Fruit fly (Drosophila melanogaster) whole organism, embryonic: ENCODE data around the gene CG12171.

Experiments
- Awh ChIP-seq: fragments of 200-800 bp; sonication (Bioruptor generic); IDR thresholded peaks from 2 replicates; pipeline ENCODE4, ENCODE4 v1.3.6; 2022; ENCODE audit warnings: missing biosample characterization, missing genetic modification characterization
- B-H1 ChIP-seq: fragments of 200-800 bp; sonication (Bioruptor generic); IDR thresholded peaks from 3 replicates; pipeline ENCODE4 v1.3.6; 2022; ENCODE audit warnings: missing biosample characterization, missing genetic modification characterization
- CG10267 ChIP-seq: fragments of 200-800 bp; sonication (Bioruptor generic); optimal IDR thresholded peaks from 2 replicates; lab custom pipeline; 2018; ENCODE audit warnings: missing biosample characterization, mild to moderate bottlenecking, missing genetic modification characterization, moderate library complexity
- CG10431 ChIP-seq: fragments of 200-800 bp; sonication (Bioruptor generic); optimal IDR thresholded peaks from 3 replicates; lab custom pipeline; 2018; ENCODE audit warnings: missing biosample characterization, mild to moderate bottlenecking, missing genetic modification characterization
- CG10543 ChIP-seq: fragments of 200-800 bp; sonication (Bioruptor generic); optimal IDR thresholded peaks from 3 replicates; lab custom pipeline; 2017; ENCODE audit warnings: missing biosample characterization, mild to moderate bottlenecking, missing genetic modification characterization, moderate library complexity
- CG10654 ChIP-seq: fragments of 200-800 bp; sonication (Bioruptor generic); optimal IDR thresholded peaks from 2 replicates; lab custom pipeline; 2016; ENCODE audit warnings: missing biosample characterization, missing genetic modification characterization
- CG11504 ChIP-seq: fragments of 200-800 bp; sonication (Bioruptor generic); optimal IDR thresholded peaks from 3 replicates; lab custom pipeline; 2019; ENCODE audit warnings: missing biosample characterization, mild to moderate bottlenecking, missing genetic modification characterization, moderate library complexity
- CG12155 ChIP-seq: fragments of 200-800 bp; sonication (Bioruptor generic); optimal IDR thresholded peaks from 3 replicates; lab custom pipeline; 2016; ENCODE audit warnings: missing biosample characterization, missing genetic modification characterization
- CG18011 ChIP-seq: fragments of 200-800 bp; sonication (Bioruptor generic); optimal IDR thresholded peaks from 2 replicates; lab custom pipeline; 2017; ENCODE audit warnings: missing biosample characterization, missing genetic modification characterization, mild to moderate bottlenecking, moderate library complexity, missing genotype
- CG18476 ChIP-seq: fragments of 200-800 bp; sonication (Bioruptor generic); optimal IDR thresholded peaks from 2 replicates; lab custom pipeline; 2016; ENCODE audit warnings: missing biosample characterization, mild to moderate bottlenecking, missing genetic modification characterization
- CG30431 ChIP-seq: fragments of 200-800 bp; sonication (Bioruptor generic); optimal IDR thresholded peaks from 2 replicates; lab custom pipeline; 2017; ENCODE audit warnings: missing biosample characterization, missing genetic modification characterization
- CG31365 ChIP-seq: fragments of 200-800 bp; sonication (Bioruptor generic); optimal IDR thresholded peaks from 2 replicates; lab custom pipeline; 2018; ENCODE audit warnings: missing biosample characterization, mild to moderate bottlenecking, missing genetic modification characterization
- CG31388 ChIP-seq: fragments of 200-800 bp; sonication (Bioruptor generic); optimal IDR thresholded peaks from 2 replicates; lab custom pipeline; 2016; ENCODE audit warnings: missing biosample characterization, missing genetic modification characterization
- CG32767 ChIP-seq: fragments of 200-800 bp; sonication (Bioruptor generic); IDR thresholded peaks from 2 replicates; pipeline ENCODE4 v1.3.6; 2022; ENCODE audit warnings: missing biosample characterization, missing genetic modification characterization
- CG4854 ChIP-seq: fragments of 200-800 bp; sonication (Bioruptor generic); optimal IDR thresholded peaks from 2 replicates; lab custom pipeline; 2016; ENCODE audit warnings: missing biosample characterization, missing genetic modification characterization, inconsistent platforms
- CG6272 ChIP-seq: fragments of 200-800 bp; sonication (Bioruptor generic); IDR thresholded peaks from 2 replicates; pipeline ENCODE4 v1.3.6; 2022; ENCODE audit warnings: missing biosample characterization, missing genetic modification characterization
- CG6854 ChIP-seq: fragments of 200-800 bp; sonication (Bioruptor generic); optimal IDR thresholded peaks from 3 replicates; lab custom pipeline; 2017; ENCODE audit warnings: missing biosample characterization, mild to moderate bottlenecking, missing genetic modification characterization
- CG7271 ChIP-seq: fragments of 200-800 bp; sonication (Bioruptor generic); optimal IDR thresholded peaks from 2 replicates; lab custom pipeline; 2018; ENCODE audit warnings: missing biosample characterization, mild to moderate bottlenecking, missing genetic modification characterization, moderate library complexity
- CG8359 ChIP-seq: fragments of 200-800 bp; sonication (Bioruptor generic); optimal IDR thresholded peaks from 2 replicates; lab custom pipeline; 2017; ENCODE audit warnings: missing biosample characterization, mild to moderate bottlenecking, missing genetic modification characterization, borderline replicate concordance
- CG8765 ChIP-seq: fragments of 200-800 bp; sonication (Bioruptor generic); IDR thresholded peaks from 2 replicates; pipeline ENCODE4 v1.3.6; 2022; ENCODE audit warnings: missing biosample characterization, missing genetic modification characterization
- CG9727 ChIP-seq: fragments of 200-800 bp; sonication (Bioruptor generic); optimal IDR thresholded peaks from 3 replicates; lab custom pipeline; 2017; ENCODE audit warnings: missing biosample characterization, mild to moderate bottlenecking, missing genetic modification characterization
- CTCF ChIP-seq: fragments of 200-800 bp; sonication (Bioruptor generic); optimal IDR thresholded peaks from 2 replicates; lab custom pipeline; 2017; ENCODE audit warnings: missing biosample characterization, mild to moderate bottlenecking, missing genetic modification characterization, moderate library complexity
- Deaf1 ChIP-seq: fragments of 200-800 bp; optimal IDR thresholded peaks from 3 replicates; lab custom pipeline; 2019; ENCODE audit warnings: missing biosample characterization, mild to moderate bottlenecking, missing genetic modification characterization, moderate library complexity
- Dek ChIP-seq: fragments of 200-800 bp; sonication (Bioruptor generic); optimal IDR thresholded peaks from 3 replicates; lab custom pipeline; 2019; ENCODE audit warnings: missing biosample characterization, mild to moderate bottlenecking, missing genetic modification characterization, moderate library complexity
- Dip3 ChIP-seq: fragments of 200-800 bp; sonication (Bioruptor generic); optimal IDR thresholded peaks from 3 replicates; lab custom pipeline; 2016; ENCODE audit warnings: missing biosample characterization, missing genetic modification characterization
- E2f1 ChIP-seq: fragments of 200-800 bp; sonication (Bioruptor generic); IDR thresholded peaks from 2 replicates; pipeline ENCODE4 v1.3.6; 2022; ENCODE audit warnings: missing biosample characterization, missing genetic modification characterization
- Gug ChIP-seq: fragments of 200-800 bp; sonication (Bioruptor generic); IDR thresholded peaks from 4 replicates; pipeline ENCODE4 v1.3.6; 2022; ENCODE audit warnings: missing biosample characterization, missing genetic modification characterization
- HmgZ ChIP-seq: fragments of 200-800 bp; sonication (Bioruptor generic); optimal IDR thresholded peaks from 2 replicates; lab custom pipeline; 2018; ENCODE audit warnings: missing biosample characterization, mild to moderate bottlenecking, missing genetic modification characterization
- MESR4 ChIP-seq: fragments of 200-800 bp; sonication (Bioruptor generic); optimal IDR thresholded peaks from 2 replicates; lab custom pipeline; 2018; ENCODE audit warnings: missing biosample characterization, mild to moderate bottlenecking, missing genetic modification characterization, moderate library complexity
- NC2β ChIP-seq: fragments of 200-800 bp; sonication (Bioruptor generic); optimal IDR thresholded peaks from 2 replicates; lab custom pipeline; 2016; ENCODE audit warnings: missing biosample characterization, missing genetic modification characterization
- Nf-YC ChIP-seq: fragments of 200-800 bp; optimal IDR thresholded peaks from 3 replicates; lab custom pipeline; 2019; ENCODE audit warnings: missing biosample characterization, mild to moderate bottlenecking, missing genetic modification characterization, moderate library complexity
- NfI ChIP-seq: fragments of 200-800 bp; sonication (Bioruptor generic); optimal IDR thresholded peaks from 3 replicates; lab custom pipeline; 2018; ENCODE audit warnings: missing biosample characterization, mild to moderate bottlenecking, missing genetic modification characterization, moderate library complexity
- Scr ChIP-seq: fragments of 200-800 bp; sonication (Bioruptor generic); IDR thresholded peaks from 2 replicates; pipeline ENCODE4 v1.3.6; 2022; ENCODE audit warnings: missing biosample characterization, missing genetic modification characterization; ENCODE audit not compliant: partially characterized antibody
- Sox102F ChIP-seq: fragments of 200-800 bp; sonication (Bioruptor generic); optimal IDR thresholded peaks from 2 replicates; lab custom pipeline; 2018; ENCODE audit warnings: missing biosample characterization, mild to moderate bottlenecking, missing genetic modification characterization, moderate library complexity
- bcd ChIP-seq: fragments of 200-800 bp; sonication (Bioruptor generic); optimal IDR thresholded peaks from 2 replicates; lab custom pipeline; 2017; ENCODE audit warnings: missing biosample characterization, mild to moderate bottlenecking, missing genetic modification characterization
- cg ChIP-seq: fragments of 200-800 bp; sonication (Bioruptor generic); optimal IDR thresholded peaks from 3 replicates; lab custom pipeline; 2019; ENCODE audit warnings: missing biosample characterization, mild to moderate bottlenecking, missing genetic modification characterization, moderate library complexity
- danr ChIP-seq: fragments of 200-800 bp; sonication (Bioruptor generic); IDR thresholded peaks from 2 replicates; pipeline ENCODE4 v1.3.6; 2022; ENCODE audit warnings: missing biosample characterization, missing genetic modification characterization
- emc ChIP-seq: fragments of 200-800 bp; sonication (Bioruptor generic); optimal IDR thresholded peaks from 2 replicates; lab custom pipeline; 2016; ENCODE audit warnings: missing biosample characterization, missing genetic modification characterization
- ewg ChIP-seq: fragments of 200-800 bp; sonication (Bioruptor generic); optimal IDR thresholded peaks from 3 replicates; lab custom pipeline; 2017; ENCODE audit warnings: mild to moderate bottlenecking, missing biosample characterization, missing genetic modification reagents, missing genetic modification characterization
- fd3F ChIP-seq: fragments of 200-800 bp; sonication (Bioruptor generic); optimal IDR thresholded peaks from 2 replicates; lab custom pipeline; 2018; ENCODE audit warnings: missing biosample characterization, mild to moderate bottlenecking, missing genetic modification characterization, moderate library complexity
- gcm ChIP-seq: fragments of 200-800 bp; sonication (Bioruptor generic); optimal IDR thresholded peaks from 2 replicates; lab custom pipeline; 2019; ENCODE audit warnings: missing biosample characterization, mild to moderate bottlenecking, missing genetic modification characterization, moderate library complexity
- mld ChIP-seq: fragments of 200-800 bp; sonication (Bioruptor generic); IDR thresholded peaks from 3 replicates; pipeline ENCODE4 v1.3.6; 2022; ENCODE audit warnings: missing biosample characterization, missing genetic modification characterization; ENCODE audit not compliant: partially characterized antibody
- oc ChIP-seq: fragments of 200-800 bp; sonication (Bioruptor generic); optimal IDR thresholded peaks from 2 replicates; lab custom pipeline; 2018; ENCODE audit warnings: missing biosample characterization, mild to moderate bottlenecking, missing genetic modification characterization, moderate library complexity
- org-1 ChIP-seq: fragments of 200-800 bp; sonication (Bioruptor generic); optimal IDR thresholded peaks from 2 replicates; lab custom pipeline; 2017; ENCODE audit warnings: missing biosample characterization, missing genetic modification characterization
- psq ChIP-seq: fragments of 200-800 bp; sonication (Bioruptor generic); optimal IDR thresholded peaks from 2 replicates; lab custom pipeline; 2017; ENCODE audit warnings: missing biosample characterization, missing genetic modification characterization
- salm ChIP-seq: fragments of 200-800 bp; sonication (Bioruptor generic); optimal IDR thresholded peaks from 2 replicates; lab custom pipeline; 2018; ENCODE audit warnings: missing biosample characterization, mild to moderate bottlenecking, missing genetic modification characterization
- sima ChIP-seq: fragments of 200-800 bp; sonication (Bioruptor generic); optimal IDR thresholded peaks from 2 replicates; lab custom pipeline; 2016; ENCODE audit warnings: missing biosample characterization, missing genetic modification characterization
- slou ChIP-seq: fragments of 200-800 bp; sonication (Bioruptor generic); optimal IDR thresholded peaks from 3 replicates; lab custom pipeline; 2016; ENCODE audit warnings: missing biosample characterization, missing genetic modification characterization
- tgo ChIP-seq: fragments of 200-800 bp; sonication (Bioruptor generic); IDR thresholded peaks from 3 replicates; pipeline ENCODE4 v1.3.6; 2022; ENCODE audit warnings: missing biosample characterization, missing genetic modification characterization
- toy ChIP-seq: fragments of 200-800 bp; sonication (Bioruptor generic); IDR thresholded peaks from 2 replicates; pipeline ENCODE4 v1.3.6; 2022; ENCODE audit warnings: missing biosample characterization, missing genetic modification characterization
- trem ChIP-seq: fragments of 200-800 bp; optimal IDR thresholded peaks from 3 replicates; lab custom pipeline; 2019; ENCODE audit warnings: missing biosample characterization, mild to moderate bottlenecking, missing genetic modification characterization, moderate library complexity

CG12171 gene

dm6 chr3R:5654692-5655181 is 21.3 kb downstream of the CG12171 start, which contains the start of the genes elm and MED27 (continued):
- TF ChIP-seq trem (tag; lab: Kevin White, UChicago): peak; percentile 90
- TF ChIP-seq Deaf1 (tag; lab: Kevin White, UChicago): peak; percentile 68
- peak; percentile 87 for TF ChIP-seq CG10267 (tag; lab: Kevin White, UChicago)
- TF ChIP-seq CG31365 (tag; lab: Kevin White, UChicago): no peak
- TF ChIP-seq Scr: peak; percentile 98
- peak; percentile 83 for TF ChIP-seq CG7271 (tag; lab: Kevin White, UChicago)
- peak; percentile 80 for TF ChIP-seq ewg
- peak; percentile 41 for TF ChIP-seq sima (GFP tag; lab: Kevin White, UChicago)
- peak; percentile 89 for TF ChIP-seq Dek
- peak; percentile 89 for TF ChIP-seq CG11504
- peak; percentile 72 for TF ChIP-seq mld (GFP tag; lab: Robert Waterston, UW)
- TF ChIP-seq NC2β (GFP tag; lab: Kevin White, UChicago): peak; percentile 91
- peak; percentile 90 for TF ChIP-seq NfI (GFP tag; lab: Kevin White, UChicago)
- TF ChIP-seq oc (tag; lab: Kevin White, UChicago): peak; percentile 67
- peak; percentile 92 for TF ChIP-seq Sox102F (GFP tag; lab: Kevin White, UChicago)
- peak; percentile 91 for TF ChIP-seq fd3F (GFP tag; lab: Kevin White, UChicago)
- TF ChIP-seq B-H1 (GFP tag; lab: Robert Waterston, UW): peak; percentile 91
- TF ChIP-seq psq: peak; percentile 80
- TF ChIP-seq CG31388: peak; percentile 90
- TF ChIP-seq CTCF (GFP tag; lab: Kevin White, UChicago): no peak
- peak; percentile 90 for TF ChIP-seq Nf-YC (tag; lab: Kevin White, UChicago)
- peak; percentile 92 for TF ChIP-seq E2f1 (GFP tag; lab: Robert Waterston, UW)
- peak; percentile 92 for TF ChIP-seq danr
- peak; percentile 81 for TF ChIP-seq Awh (GFP tag; lab: Robert Waterston, UW)
- peak; percentile 24 for TF ChIP-seq cg (GFP tag; lab: Kevin White, UChicago)
- TF ChIP-seq gcm: peak; percentile 73
- peak; percentile 98 for TF ChIP-seq CG6272 (GFP tag; lab: Robert Waterston, UW)
- peak; percentile 93 for TF ChIP-seq CG10654 (GFP tag; lab: Kevin White, UChicago)
- peak; percentile 96 for TF ChIP-seq Gug (GFP tag; lab: Robert Waterston, UW)
- peak; percentile 94 for TF ChIP-seq CG10543 (GFP tag; lab: Kevin White, UChicago)
- peak; percentile 84 for TF ChIP-seq CG18011 (GFP tag; lab: Kevin White, UChicago)
- peak; percentile 96 for TF ChIP-seq MESR4 (GFP tag; lab: Kevin White, UChicago)
- TF ChIP-seq toy (GFP tag; lab: Robert Waterston, UW): peak; percentile 72; the same call in 1 of the 2 replicates
- TF ChIP-seq bcd (GFP tag; lab: Kevin White, UChicago): peak; percentile 93
- TF ChIP-seq tgo: peak; percentile 94
- peak; percentile 92 for TF ChIP-seq CG8765 (GFP tag; lab: Robert Waterston, UW)
- peak; percentile 91 for TF ChIP-seq CG32767
- TF ChIP-seq CG18476 (GFP tag; lab: Kevin White, UChicago): peak; percentile 92
- peak; percentile 86 for TF ChIP-seq emc (GFP tag; lab: Kevin White, UChicago)
- peak; percentile 93 for TF ChIP-seq slou (GFP tag; lab: Kevin White, UChicago)
- TF ChIP-seq org-1 (GFP tag; lab: Kevin White, UChicago): peak; percentile 61
- TF ChIP-seq CG8359: peak; percentile 69
- peak; percentile 92 for TF ChIP-seq Dip3
- peak; percentile 55 for TF ChIP-seq CG10431
- peak; percentile 61 for TF ChIP-seq CG6854 (GFP tag; lab: Kevin White, UChicago)
- TF ChIP-seq CG30431: peak; percentile 87
- peak; percentile 86 for TF ChIP-seq CG4854 (GFP tag; lab: Kevin White, UChicago)
- peak; percentile 95 for TF ChIP-seq HmgZ (tag; lab: Kevin White, UChicago)
- TF ChIP-seq salm (tag; lab: Kevin White, UChicago): peak; percentile 76
- TF ChIP-seq CG9727 (GFP tag; lab: Kevin White, UChicago): peak; percentile 94
- TF ChIP-seq CG12155 (GFP tag; lab: Kevin White, UChicago): peak; percentile 94
